Worm (Caenorhabditis elegans) whole organism, young adult: Measurements from ENCODE around the gene lido-11.

Source experiments
- F39B2.1 ChIP-seq: fragments of 200-800 bp; sonication (Bioruptor generic); IDR thresholded peaks from 2 replicates; pipeline ENCODE4 v1.3.6; 2022; ENCODE audit warnings: missing genetic modification reagents, missing genetic modification characterization, missing compliant biosample characterization
- attf-6 ChIP-seq: fragments of 200-800 bp; sonication (Bioruptor generic); IDR thresholded peaks from 2 replicates; pipeline ENCODE4 v1.3.6; 2022; ENCODE audit warnings: missing genetic modification reagents, missing genetic modification characterization, missing compliant biosample characterization
- cebp-2 ChIP-seq: fragments of 200-800 bp; sonication (Bioruptor generic); IDR thresholded peaks from 2 replicates; pipeline ENCODE4 v1.3.6; 2022; ENCODE audit warnings: missing genetic modification characterization, missing compliant biosample characterization
- mel-28 ChIP-seq: sonication (generic microtip); optimal IDR thresholded peaks from 2 replicates; lab custom pipeline; 2016; ENCODE audit warnings: borderline replicate concordance, mild to moderate bottlenecking, missing genetic modification characterization, missing compliant biosample characterization
- nhr-179 ChIP-seq: sonication (generic microtip); optimal IDR thresholded peaks from 2 replicates; lab custom pipeline; 2016; ENCODE audit warnings: mild to moderate bottlenecking, missing genetic modification characterization, missing compliant biosample characterization
- snpc-3.4 ChIP-seq: sonication (generic microtip); optimal IDR thresholded peaks from 2 replicates; lab custom pipeline; 2017; ENCODE audit warnings: missing genetic modification characterization, mild to moderate bottlenecking, missing compliant biosample characterization, antibody characterized with exemption, moderate library complexity, missing genotype, missing genetic modification reagents
- zfh-2 ChIP-seq: fragments of 200-800 bp; sonication (Bioruptor generic); conservative IDR thresholded peaks from 2 replicates; pipeline ENCODE4 v1.3.6; 2022; ENCODE audit warnings: missing genetic modification reagents, missing genetic modification characterization, missing compliant biosample characterization
- ztf-22 ChIP-seq: fragments of 200-800 bp; sonication (Bioruptor generic); optimal IDR thresholded peaks from 2 replicates; lab custom pipeline; 2018; ENCODE audit warnings: mild to moderate bottlenecking, missing genetic modification characterization, moderate library complexity, missing compliant biosample characterization

DNA sequence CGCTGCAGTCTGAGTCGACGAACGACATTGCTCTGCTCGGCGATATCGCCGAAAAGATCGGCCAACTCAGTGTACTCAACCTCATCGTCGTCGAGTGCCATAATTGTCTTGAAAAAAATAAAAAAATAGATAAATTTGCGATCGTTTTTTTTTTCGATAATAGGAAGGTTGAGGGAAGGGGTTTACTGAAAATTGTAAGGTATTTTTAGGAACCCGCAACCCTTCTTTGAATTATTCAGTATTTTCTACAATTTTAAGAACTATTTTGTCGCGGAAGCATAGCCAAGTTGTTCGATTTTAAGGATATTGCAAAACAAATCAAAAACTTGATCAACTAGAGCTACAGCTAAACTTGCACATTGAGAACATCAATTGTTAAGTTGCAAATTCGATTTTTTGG lies 8.4 kb downstream of the lido-11 start, which contains the start of gene C41H7.9:
- TF ChIP-seq nhr-179 (tag; lab: Kevin White, UChicago) (no peak), ztf-22 (GFP tag; lab: Kevin White, UChicago) (no peak), attf-6 (GFP tag; lab: Robert Waterston, UW) (no peak), zfh-2 (GFP tag; lab: Robert Waterston, UW) (no peak), cebp-2 (GFP tag; lab: Robert Waterston, UW) (no peak), snpc-3.4 (tag; lab: Kevin White, UChicago) (no peak), F39B2.1 (GFP tag; lab: Robert Waterston, UW) (no peak), mel-28 (tag; lab: Kevin White, UChicago) (no peak)
